Worm (Caenorhabditis elegans) whole organism, L4/young adult: ENCODE data around the gene twk-8.

Experiments used
- dao-5 ChIP-seq: sonication (generic microtip); optimal IDR thresholded peaks from 2 replicates; lab custom pipeline; 2016; ENCODE audit warnings: missing genotype, missing genetic modification characterization, moderate library complexity, missing compliant biosample characterization
- him-1 ChIP-seq: sonication (generic microtip); optimal IDR thresholded peaks from 2 replicates; lab custom pipeline; 2016; ENCODE audit warnings: missing genotype, missing genetic modification reagents, missing genetic modification characterization, missing compliant biosample characterization

- TF ChIP-seq dao-5: no peak
- TF ChIP-seq him-1 (tag; lab: Kevin White, UChicago): no peak
These were observed 6.1 kb downstream of the twk-8 start, which contains the start of gene msa-1 for ce11 chrIV:9088294-9088693.
